Worm (Caenorhabditis elegans) whole organism, mixed stage, embryonic: ENCODE measurements around the gene tag-131.

Experiments
- ceh-43 ChIP-seq: fragments of 200-800 bp; sonication (Bioruptor generic); optimal IDR thresholded peaks from 2 replicates; lab custom pipeline; 2018; ENCODE audit warnings: mild to moderate bottlenecking, missing genetic modification characterization, moderate library complexity, missing compliant biosample characterization
- elt-1 ChIP-seq: sonication (generic microtip); optimal IDR thresholded peaks from 2 replicates; lab custom pipeline; 2017; ENCODE audit warnings: missing genetic modification characterization, mild to moderate bottlenecking, missing compliant biosample characterization, antibody characterized with exemption, moderate library complexity, borderline replicate concordance; ENCODE audit not compliant: insufficient read depth
- elt-3 ChIP-seq: fragments of 150-350 bp; optimal IDR thresholded peaks from 2 replicates; lab custom pipeline; 2014; ENCODE audit warnings: missing biosample characterization, missing genetic modification characterization
- mep-1 ChIP-seq: fragments of 150-350 bp; optimal IDR thresholded peaks from 2 replicates; lab custom pipeline; 2017; ENCODE audit warnings: missing biosample characterization, missing genetic modification reagents, missing genetic modification characterization, inconsistent platforms
- nhr-12 ChIP-seq: fragments of 150-350 bp; optimal IDR thresholded peaks from 2 replicates; lab custom pipeline; 2014; ENCODE audit warnings: missing biosample characterization, missing genetic modification characterization
- nhr-237 ChIP-seq: fragments of 150-350 bp; optimal IDR thresholded peaks from 2 replicates; lab custom pipeline; 2014; ENCODE audit warnings: missing biosample characterization, missing genetic modification characterization
- nhr-28 ChIP-seq: fragments of 150-350 bp; optimal IDR thresholded peaks from 2 replicates; lab custom pipeline; 2014; ENCODE audit warnings: missing biosample characterization, missing genetic modification characterization
- pha-4 ChIP-seq: fragments of 150-350 bp; optimal IDR thresholded peaks from 2 replicates; lab custom pipeline; 2018; ENCODE audit warnings: missing biosample characterization, missing genetic modification reagents, missing genetic modification characterization
- snpc-4 ChIP-seq: fragments of 150-350 bp; optimal IDR thresholded peaks from 2 replicates; lab custom pipeline; 2014; ENCODE audit warnings: missing biosample characterization, missing genetic modification characterization
- unc-120 ChIP-seq: sonication (generic microtip); optimal IDR thresholded peaks from 2 replicates; lab custom pipeline; 2017; ENCODE audit warnings: missing genetic modification characterization, missing compliant biosample characterization; ENCODE audit not compliant: poor library complexity, severe bottlenecking

DNA sequence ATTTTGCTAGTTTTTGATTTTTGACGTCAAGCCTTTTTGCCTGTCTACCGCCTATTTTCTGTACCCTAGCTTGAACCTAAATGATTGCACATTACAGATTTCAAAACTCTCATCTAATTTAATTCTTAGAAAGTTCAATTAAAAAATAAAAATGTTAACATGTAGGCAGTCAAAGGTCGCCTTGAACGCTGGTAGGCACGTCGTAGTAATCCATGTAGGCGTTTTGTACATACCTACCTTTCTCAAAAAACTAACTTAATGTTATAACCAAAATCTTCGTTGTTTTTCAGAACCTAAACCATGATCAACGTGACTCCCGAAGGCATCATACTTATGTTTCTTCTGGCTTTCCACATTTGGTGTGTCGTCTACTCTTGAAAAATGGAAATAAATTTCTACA is 6.4 kb downstream of the tag-131 start, which contains the start of gene H38K22.9:
- no peak for TF ChIP-seq nhr-237 (tag; lab: Kevin White, UChicago)
- TF ChIP-seq mep-1 (tag; lab: Kevin White, UChicago), result no peak
- TF ChIP-seq snpc-4 (tag; lab: Kevin White, UChicago), result no peak
- no peak for TF ChIP-seq elt-1 (tag; lab: Kevin White, UChicago)
- no peak for TF ChIP-seq nhr-12 (tag; lab: Kevin White, UChicago)
- no peak for TF ChIP-seq ceh-43 (GFP tag; lab: Kevin White, UChicago)
- no peak for TF ChIP-seq unc-120 (tag; lab: Kevin White, UChicago)
- TF ChIP-seq pha-4 (tag; lab: Kevin White, UChicago), result no peak
- no peak for TF ChIP-seq elt-3
- no peak for TF ChIP-seq nhr-28 (tag; lab: Kevin White, UChicago)
